Fruit fly (Drosophila melanogaster) whole organism, embryonic: ENCODE data around the gene Ufd4.
A peak's percentile ranks its signal among the peaks of the same experiment; 100 is the strongest.

Experiments
- CG10147 ChIP-seq: fragments of 200-800 bp; sonication (Bioruptor generic); optimal IDR thresholded peaks from 2 replicates; lab custom pipeline; 2019; ENCODE audit warnings: missing biosample characterization, mild to moderate bottlenecking, missing genetic modification characterization, moderate library complexity
- CG10209 ChIP-seq: fragments of 200-800 bp; sonication (Bioruptor generic); optimal IDR thresholded peaks from 3 replicates; lab custom pipeline; 2017; ENCODE audit warnings: missing biosample characterization, mild to moderate bottlenecking, missing genetic modification characterization, missing genetic modification reagents
- CG10267 ChIP-seq: fragments of 200-800 bp; sonication (Bioruptor generic); optimal IDR thresholded peaks from 2 replicates; lab custom pipeline; 2018; ENCODE audit warnings: missing biosample characterization, mild to moderate bottlenecking, missing genetic modification characterization, moderate library complexity
- CG12236 ChIP-seq: fragments of 200-800 bp; sonication (Bioruptor generic); optimal IDR thresholded peaks from 2 replicates; lab custom pipeline; 2016; ENCODE audit warnings: missing biosample characterization, missing genetic modification characterization
- CG13424 ChIP-seq: fragments of 200-800 bp; sonication (Bioruptor generic); optimal IDR thresholded peaks from 2 replicates; lab custom pipeline; 2019; ENCODE audit warnings: missing biosample characterization, mild to moderate bottlenecking, missing genetic modification characterization, moderate library complexity
- CG14710 ChIP-seq: fragments of 200-800 bp; sonication (Bioruptor generic); optimal IDR thresholded peaks from 3 replicates; lab custom pipeline; 2019; ENCODE audit warnings: missing biosample characterization, mild to moderate bottlenecking, missing genetic modification characterization, moderate library complexity
- CG17361 ChIP-seq: fragments of 200-800 bp; sonication (Bioruptor generic); IDR thresholded peaks from 3 replicates; pipeline ENCODE4 v1.3.6; 2022; ENCODE audit warnings: missing biosample characterization, missing genetic modification characterization
- CG18262 ChIP-seq: fragments of 200-800 bp; optimal IDR thresholded peaks from 3 replicates; lab custom pipeline; 2019; ENCODE audit warnings: missing biosample characterization, mild to moderate bottlenecking, missing genetic modification characterization, moderate library complexity
- CG2116 ChIP-seq: fragments of 200-800 bp; sonication (Bioruptor generic); optimal IDR thresholded peaks from 3 replicates; lab custom pipeline; 2018; ENCODE audit warnings: missing biosample characterization, mild to moderate bottlenecking, missing genetic modification characterization
- CG2875 ChIP-seq: fragments of 200-800 bp; sonication (Bioruptor generic); optimal IDR thresholded peaks from 2 replicates; lab custom pipeline; 2017; ENCODE audit warnings: missing biosample characterization, mild to moderate bottlenecking, missing genetic modification characterization, missing genetic modification reagents
- CG31224 ChIP-seq: fragments of 200-800 bp; sonication (Bioruptor generic); IDR thresholded peaks from 2 replicates; pipeline ENCODE4 v1.3.6; 2022; ENCODE audit warnings: missing biosample characterization, missing genetic modification characterization
- CG31365 ChIP-seq: fragments of 200-800 bp; sonication (Bioruptor generic); optimal IDR thresholded peaks from 2 replicates; lab custom pipeline; 2018; ENCODE audit warnings: missing biosample characterization, mild to moderate bottlenecking, missing genetic modification characterization
- CG34376 ChIP-seq: fragments of 200-800 bp; sonication (Bioruptor generic); optimal IDR thresholded peaks from 2 replicates; lab custom pipeline; 2018; ENCODE audit warnings: missing biosample characterization, mild to moderate bottlenecking, missing genetic modification characterization
- CG4730 ChIP-seq: fragments of 200-800 bp; sonication (Bioruptor generic); IDR thresholded peaks from 2 replicates; pipeline ENCODE4 v1.3.6; 2022; ENCODE audit warnings: missing biosample characterization, missing genetic modification characterization
- CG6272 ChIP-seq: fragments of 200-800 bp; sonication (Bioruptor generic); IDR thresholded peaks from 2 replicates; pipeline ENCODE4 v1.3.6; 2022; ENCODE audit warnings: missing biosample characterization, missing genetic modification characterization
- CG6689 ChIP-seq: fragments of 200-800 bp; sonication (Bioruptor generic); IDR thresholded peaks from 2 replicates; pipeline ENCODE4 v1.3.6; 2022; ENCODE audit warnings: missing biosample characterization, missing genetic modification characterization
- CG6854 ChIP-seq: fragments of 200-800 bp; sonication (Bioruptor generic); optimal IDR thresholded peaks from 3 replicates; lab custom pipeline; 2017; ENCODE audit warnings: missing biosample characterization, mild to moderate bottlenecking, missing genetic modification characterization
- CG7357 ChIP-seq: fragments of 200-800 bp; sonication (Bioruptor generic); IDR thresholded peaks from 3 replicates; pipeline ENCODE4 v1.3.6; 2022; ENCODE audit warnings: missing biosample characterization, missing genetic modification characterization
- CG7556 ChIP-seq: fragments of 200-800 bp; sonication (Bioruptor generic); optimal IDR thresholded peaks from 2 replicates; lab custom pipeline; 2017; ENCODE audit warnings: missing biosample characterization, mild to moderate bottlenecking, missing genetic modification characterization
- Dp ChIP-seq: fragments of 200-800 bp; sonication (Bioruptor generic); optimal IDR thresholded peaks from 2 replicates; lab custom pipeline; 2018; ENCODE audit warnings: missing biosample characterization, mild to moderate bottlenecking, missing genetic modification characterization, moderate library complexity
- HHEX ChIP-seq: fragments of 200-800 bp; sonication (Bioruptor generic); optimal IDR thresholded peaks from 3 replicates; lab custom pipeline; 2017; ENCODE audit warnings: missing biosample characterization, mild to moderate bottlenecking, missing genetic modification characterization, missing genetic modification reagents
- HmgZ ChIP-seq: fragments of 200-800 bp; sonication (Bioruptor generic); optimal IDR thresholded peaks from 2 replicates; lab custom pipeline; 2018; ENCODE audit warnings: missing biosample characterization, mild to moderate bottlenecking, missing genetic modification characterization
- Hr3 ChIP-seq: fragments of 200-800 bp; sonication (Bioruptor generic); optimal IDR thresholded peaks from 3 replicates; lab custom pipeline; 2016; ENCODE audit warnings: missing biosample characterization, missing genetic modification characterization
- MBD-R2 ChIP-seq: fragments of 200-800 bp; sonication (Bioruptor generic); IDR thresholded peaks from 2 replicates; pipeline ENCODE4 v1.3.6; 2022; ENCODE audit warnings: missing biosample characterization, missing genetic modification characterization
- MESR4 ChIP-seq: fragments of 200-800 bp; sonication (Bioruptor generic); optimal IDR thresholded peaks from 2 replicates; lab custom pipeline; 2018; ENCODE audit warnings: missing biosample characterization, mild to moderate bottlenecking, missing genetic modification characterization, moderate library complexity
- Myb ChIP-seq: fragments of 200-800 bp; sonication (Bioruptor generic); optimal IDR thresholded peaks from 2 replicates; lab custom pipeline; 2016; ENCODE audit warnings: missing biosample characterization, missing genetic modification characterization
- NFAT ChIP-seq: fragments of 200-800 bp; sonication (Bioruptor generic); IDR thresholded peaks from 2 replicates; pipeline ENCODE4 v1.3.6; 2022; ENCODE audit warnings: missing biosample characterization, missing genetic modification characterization
- Spps ChIP-seq: fragments of 200-800 bp; sonication (Bioruptor generic); optimal IDR thresholded peaks from 2 replicates; lab custom pipeline; 2018; ENCODE audit warnings: missing biosample characterization, mild to moderate bottlenecking, missing genetic modification characterization
- ato ChIP-seq: fragments of 200-800 bp; sonication (Bioruptor generic); IDR thresholded peaks from 2 replicates; pipeline ENCODE4 v1.3.6; 2022; ENCODE audit warnings: missing biosample characterization, missing genetic modification characterization; ENCODE audit not compliant: partially characterized antibody
- cg ChIP-seq: fragments of 200-800 bp; sonication (Bioruptor generic); optimal IDR thresholded peaks from 3 replicates; lab custom pipeline; 2019; ENCODE audit warnings: missing biosample characterization, mild to moderate bottlenecking, missing genetic modification characterization, moderate library complexity
- crc ChIP-seq: fragments of 200-800 bp; sonication (Bioruptor generic); optimal IDR thresholded peaks from 2 replicates; lab custom pipeline; 2016; ENCODE audit warnings: missing biosample characterization, missing genetic modification characterization
- crol ChIP-seq: fragments of 200-800 bp; sonication (Bioruptor generic); IDR thresholded peaks from 2 replicates; pipeline ENCODE4 v1.3.6; 2022; ENCODE audit warnings: missing biosample characterization, missing genetic modification characterization
- dpn ChIP-seq, 2 experiments: fragments of 200-800 bp; sonication (Bioruptor generic); optimal IDR thresholded peaks; 3 replicates each; lab custom pipeline; 2016; ENCODE audit warnings: missing biosample characterization in 2 of 2, missing genetic modification characterization in 2 of 2
- eyg ChIP-seq: fragments of 200-800 bp; sonication (Bioruptor generic); optimal IDR thresholded peaks from 3 replicates; lab custom pipeline; 2016; ENCODE audit warnings: missing biosample characterization, missing genetic modification characterization
- fd96Cb ChIP-seq: fragments of 200-800 bp; sonication (Bioruptor generic); optimal IDR thresholded peaks from 2 replicates; lab custom pipeline; 2018; ENCODE audit warnings: missing biosample characterization, mild to moderate bottlenecking, missing genetic modification characterization, moderate library complexity
- gce ChIP-seq: fragments of 200-800 bp; sonication (Bioruptor generic); IDR thresholded peaks from 3 replicates; pipeline ENCODE4 v1.3.6; 2022; ENCODE audit warnings: missing biosample characterization, missing genetic modification characterization
- maf-S ChIP-seq: fragments of 200-800 bp; sonication (Bioruptor generic); optimal IDR thresholded peaks from 2 replicates; lab custom pipeline; 2016; ENCODE audit warnings: missing biosample characterization, missing genetic modification characterization
- mam ChIP-seq: fragments of 200-800 bp; sonication (Bioruptor generic); optimal IDR thresholded peaks from 3 replicates; lab custom pipeline; 2016; ENCODE audit warnings: missing biosample characterization, missing genetic modification characterization
- nmo ChIP-seq: fragments of 200-800 bp; sonication (Bioruptor generic); optimal IDR thresholded peaks from 2 replicates; lab custom pipeline; 2018; ENCODE audit warnings: missing biosample characterization, mild to moderate bottlenecking, missing genetic modification characterization, moderate library complexity
- org-1 ChIP-seq: fragments of 200-800 bp; sonication (Bioruptor generic); optimal IDR thresholded peaks from 2 replicates; lab custom pipeline; 2017; ENCODE audit warnings: missing biosample characterization, missing genetic modification characterization
- p53 ChIP-seq: fragments of 200-800 bp; sonication (Bioruptor generic); optimal IDR thresholded peaks from 2 replicates; lab custom pipeline; 2016; ENCODE audit warnings: missing biosample characterization, missing genetic modification characterization
- prd ChIP-seq, 3 experiments: fragments of >200 bp in 2 of 3; fragments of 200-800 bp in 1 of 3; sonication (Bioruptor generic) in 1 of 3; optimal IDR thresholded peaks in 2 of 3; IDR thresholded peaks in 1 of 3; 2 replicates in 2 of 3; 3 replicates in 1 of 3; pipeline versions ENCODE4 v1.3.6 to Lab custom; 2017 to 2022; ENCODE audit warnings: missing biosample characterization in 1 of 3, missing genetic modification characterization in 1 of 3
- sc ChIP-seq, 3 experiments: fragments of >200 bp in 2 of 3; fragments of 200-800 bp in 1 of 3; sonication (Bioruptor generic) in 1 of 3; optimal IDR thresholded peaks; 2 replicates in 2 of 3; 3 replicates in 1 of 3; lab custom pipeline; 2017; ENCODE audit warnings: mild to moderate bottlenecking in 1 of 3, missing biosample characterization in 1 of 3, missing genetic modification characterization in 1 of 3, missing genetic modification reagents in 1 of 3
- stc ChIP-seq: fragments of 200-800 bp; sonication (Bioruptor generic); IDR thresholded peaks from 2 replicates; pipeline ENCODE4 v1.3.6; 2022; ENCODE audit warnings: missing biosample characterization, missing genetic modification characterization
- sug ChIP-seq: fragments of 200-800 bp; optimal IDR thresholded peaks from 2 replicates; lab custom pipeline; 2019; ENCODE audit warnings: missing biosample characterization, mild to moderate bottlenecking, missing genetic modification characterization, moderate library complexity
- trem ChIP-seq: fragments of 200-800 bp; optimal IDR thresholded peaks from 3 replicates; lab custom pipeline; 2019; ENCODE audit warnings: missing biosample characterization, mild to moderate bottlenecking, missing genetic modification characterization, moderate library complexity
- zfh1 ChIP-seq: fragments of 200-800 bp; sonication (Bioruptor generic); IDR thresholded peaks from 3 replicates; pipeline ENCODE4 v1.3.6; 2022; ENCODE audit warnings: missing biosample characterization, missing genetic modification characterization

The Ufd4 gene

DNA sequence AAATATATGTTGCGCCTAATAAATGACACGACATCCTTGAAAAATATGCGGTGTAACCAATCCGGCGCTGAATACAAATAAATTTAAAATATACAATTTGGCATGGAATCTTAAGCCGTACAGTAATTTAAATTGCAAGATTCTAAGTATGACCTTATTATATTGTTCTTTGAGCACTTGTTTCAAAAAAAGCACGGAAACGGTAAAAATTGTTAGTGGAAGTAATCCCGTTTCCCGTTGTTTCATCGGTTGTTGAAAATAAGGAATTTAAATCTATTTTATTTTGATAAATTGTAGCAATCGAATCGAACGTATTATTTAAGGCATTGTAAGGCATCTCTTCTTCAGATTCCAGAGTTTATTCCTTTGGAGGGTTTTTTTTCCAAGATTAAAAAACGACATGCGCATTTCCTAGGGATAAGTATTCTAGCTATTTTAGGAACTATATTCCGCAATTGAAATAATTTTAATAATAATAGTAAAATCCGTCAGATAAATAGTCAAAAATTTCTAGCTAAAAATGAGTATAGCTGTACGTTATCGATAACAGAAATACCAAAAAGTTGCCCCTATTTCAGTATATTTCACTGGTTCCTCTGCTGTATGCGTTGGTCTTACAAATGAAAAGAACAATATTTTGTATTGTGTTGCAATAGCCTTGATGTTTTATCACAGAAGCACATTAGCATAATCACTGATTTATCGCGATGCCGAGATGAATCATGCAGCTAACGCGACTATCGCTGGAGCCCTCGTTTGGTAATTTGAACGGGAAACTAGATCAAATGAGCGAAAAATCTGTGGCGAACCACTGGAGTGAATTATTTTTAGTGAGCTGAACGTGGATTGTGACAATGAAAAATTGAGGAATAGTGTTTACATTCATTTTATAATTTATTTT, 41.2 kb upstream of the Ufd4 start, which contains the start of gene GATAd (continued):
- no peak for TF ChIP-seq CG12236 (GFP tag; lab: Kevin White, UChicago)
- no peak for TF ChIP-seq p53 (GFP tag; lab: Kevin White, UChicago)
- TF ChIP-seq CG18262, result peak; percentile 4
- TF ChIP-seq CG6689 (GFP tag; lab: Robert Waterston, UW), result peak; percentile 6; the same call in 1 of the 2 replicates
- TF ChIP-seq eyg (GFP tag; lab: Kevin White, UChicago), result no peak
- no peak for TF ChIP-seq CG6854 (GFP tag; lab: Kevin White, UChicago)
- no peak for TF ChIP-seq crol
- TF ChIP-seq CG10147, result peak; percentile 6
- TF ChIP-seq CG31224, result no peak
- TF ChIP-seq gce (GFP tag; lab: Robert Waterston, UW), result no peak
- no peak for TF ChIP-seq CG7556
- no peak for TF ChIP-seq cg
- peak; percentile 30 for TF ChIP-seq Myb (GFP tag; lab: Kevin White, UChicago)
- no peak for TF ChIP-seq CG4730 (GFP tag; lab: Robert Waterston, UW)
- TF ChIP-seq zfh1 (GFP tag; lab: Robert Waterston, UW), result no peak
- TF ChIP-seq ato (GFP tag; lab: Robert Waterston, UW), result no peak
- TF ChIP-seq stc (GFP tag; lab: Robert Waterston, UW), result no peak
- TF ChIP-seq NFAT (GFP tag; lab: Robert Waterston, UW), result no peak
- TF ChIP-seq nmo, result peak; percentile 25
- TF ChIP-seq org-1 (GFP tag; lab: Kevin White, UChicago), result no peak
- TF ChIP-seq MBD-R2, result peak; percentile 19; the same call in 1 of the 2 replicates
- TF ChIP-seq CG7357 (GFP tag; lab: Robert Waterston, UW), result no peak
- no peak for TF ChIP-seq maf-S (GFP tag; lab: Kevin White, UChicago)
- TF ChIP-seq CG2116 (GFP tag; lab: Kevin White, UChicago), result peak; percentile 25
- peak; percentile 14 for TF ChIP-seq mam
- no peak for TF ChIP-seq sc (optimal IDR thresholded peaks at IDR 0.05; lab: Kevin White, UChicago)
- no peak for TF ChIP-seq sc (GFP tag; optimal IDR thresholded peaks at IDR 0.05; lab: Kevin White, UChicago)
- no peak for TF ChIP-seq fd96Cb (tag; lab: Kevin White, UChicago)
- TF ChIP-seq CG6272 (GFP tag; lab: Robert Waterston, UW), result no peak
- TF ChIP-seq crc (GFP tag; lab: Kevin White, UChicago), result no peak

DNA sequence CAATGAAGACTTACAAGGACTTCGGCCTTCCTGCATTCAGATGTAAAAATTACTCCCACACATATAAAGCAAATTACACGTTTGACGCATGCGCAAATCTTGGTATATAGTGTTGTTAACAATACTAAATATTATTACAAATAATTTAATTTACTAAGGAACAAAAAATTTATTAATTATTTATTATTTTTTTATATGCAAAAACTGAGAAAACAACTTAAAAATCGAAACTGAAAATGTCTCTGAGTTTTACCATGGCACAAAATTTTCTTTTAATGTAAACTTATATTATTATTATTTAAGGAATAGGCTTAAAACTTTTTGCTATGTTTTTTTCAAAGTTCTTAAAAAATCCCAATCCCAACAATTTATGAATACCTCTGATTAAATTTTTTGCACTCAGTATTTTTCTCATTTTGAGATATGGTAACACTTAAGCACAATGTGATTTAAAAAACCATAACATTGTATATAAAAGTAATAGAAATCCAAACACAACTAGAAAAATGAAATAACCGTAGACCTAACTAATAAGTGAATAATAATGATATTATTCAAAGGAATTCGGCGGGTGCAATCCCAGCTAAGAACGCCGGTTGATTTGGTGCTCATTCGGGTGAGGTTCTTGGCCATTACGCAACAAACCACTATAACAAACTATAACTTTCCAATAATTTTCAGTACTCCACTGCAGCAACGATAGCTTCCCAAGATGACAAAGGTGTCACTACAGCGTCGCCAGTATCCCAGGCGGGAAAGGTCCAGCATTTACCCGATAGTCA, 39.1 kb upstream of the Ufd4 start, which contains the start of the genes Schip1 and Cox10:
Gene Schip1, minus strand, starts transcription at position 51 of the 782 bp plus-strand sequence.
Gene Cox10, plus strand, starts transcription at position 406 of the 782 bp plus-strand sequence.
- TF ChIP-seq CG2875 (GFP tag; lab: Kevin White, UChicago) (no peak), HHEX (GFP tag; lab: Kevin White, UChicago) (no peak), HmgZ (tag; lab: Kevin White, UChicago) (peak; percentile 19), MESR4 (peak; percentile 68), CG17361 (peak; percentile 26; the same call in 1 of the 3 replicates), dpn (GFP tag; optimal IDR thresholded peaks at IDR 0.05; lab: Kevin White, UChicago) (peak in 1 of 2 experiments; percentile 16), Dp (GFP tag; lab: Kevin White, UChicago) (peak; percentile 39), CG10267 (tag; lab: Kevin White, UChicago) (peak; percentile 71), trem (tag; lab: Kevin White, UChicago) (peak; percentile 52), sug (peak; percentile 31), CG14710 (tag; lab: Kevin White, UChicago) (peak; percentile 46), CG34376 (GFP tag; lab: Kevin White, UChicago) (no peak), CG31365 (tag; lab: Kevin White, UChicago) (no peak), CG10209 (no peak), prd (optimal IDR thresholded peaks at IDR 0.05; lab: Kevin White, UChicago) (no peak), prd (GFP tag; IDR thresholded peaks at IDR 0.05; lab: Robert Waterston, UW) (no peak), Hr3 (GFP tag; lab: Kevin White, UChicago) (peak; percentile 2), CG13424 (peak; percentile 40), Spps (tag; lab: Kevin White, UChicago) (no peak)
